Worm (Caenorhabditis elegans): ENCODE results near the gene lips-10.

- TF ChIP-seq ztf-11 (tag; optimal IDR thresholded peaks at IDR 0.05) (no peak), lin-32 (GFP tag; optimal IDR thresholded peaks at IDR 0.05) (no peak), nhr-12 (tag; optimal IDR thresholded peaks at IDR 0.05) (no peak), unc-39 (tag; optimal IDR thresholded peaks at IDR 0.05) (no peak), pha-4 (tag; optimal IDR thresholded peaks at IDR 0.05) (no peak), elt-3 (tag; optimal IDR thresholded peaks at IDR 0.05) (no peak), nhr-76 (tag; optimal IDR thresholded peaks at IDR 0.05) (no peak)
These were observed 1.1 kb downstream of the lips-10 start for ce11 chrII:8440097-8440496.
